Worm (Caenorhabditis elegans) whole organism, L4 larva: Measurements from ENCODE around the gene C52A10.3.

Experiments
- F10B5.3 ChIP-seq: sonication (generic microtip); optimal IDR thresholded peaks from 2 replicates; lab custom pipeline; 2016; ENCODE audit warnings: mild to moderate bottlenecking, missing genetic modification characterization, missing compliant biosample characterization
- F37D6.2 ChIP-seq: sonication (generic microtip); optimal IDR thresholded peaks from 2 replicates; lab custom pipeline; 2016; ENCODE audit warnings: mild to moderate bottlenecking, missing genetic modification characterization, missing compliant biosample characterization
- F44E2.7 ChIP-seq: fragments of 200-800 bp; sonication (Bioruptor generic); IDR thresholded peaks from 2 replicates; pipeline ENCODE4 v2.1.2; 2022; ENCODE audit warnings: missing genetic modification characterization, missing compliant biosample characterization
- ZK546.5 ChIP-seq, 2 experiments: sonication (generic microtip); optimal IDR thresholded peaks; 2 replicates each; lab custom pipeline; 2017; ENCODE audit warnings: missing biosample characterization in 2 of 2, missing genetic modification characterization in 2 of 2
- aha-1 ChIP-seq: fragments of 150-350 bp; peaks from one replicate; lab custom pipeline; 2014; ENCODE audit warnings: missing biosample characterization, missing genetic modification characterization
- aly-2 ChIP-seq: sonication (generic microtip); optimal IDR thresholded peaks from 2 replicates; lab custom pipeline; 2018; ENCODE audit warnings: missing biosample characterization, missing genetic modification characterization
- ama-1 ChIP-seq: fragments of 150-350 bp; optimal IDR thresholded peaks from 2 replicates; lab custom pipeline; 2014; ENCODE audit warnings: inconsistent platforms, mixed read lengths
- attf-4 ChIP-seq: sonication (generic microtip); optimal IDR thresholded peaks from 3 replicates; lab custom pipeline; 2017; ENCODE audit warnings: missing biosample characterization, missing genetic modification characterization
- ceh-82 ChIP-seq: sonication (generic microtip); optimal IDR thresholded peaks from 2 replicates; lab custom pipeline; 2017; ENCODE audit warnings: missing biosample characterization, missing genetic modification characterization
- ces-1 ChIP-seq: fragments of 150-350 bp; sonication (generic microtip); optimal IDR thresholded peaks from 4 replicates; lab custom pipeline; 2014; ENCODE audit warnings: missing biosample characterization, missing genetic modification reagents, missing genetic modification characterization
- daf-19 ChIP-seq: fragments of 200-800 bp; sonication (Bioruptor generic); conservative IDR thresholded peaks from 2 replicates; pipeline ENCODE4 v1.3.6; 2022; ENCODE audit warnings: missing genetic modification characterization, missing compliant biosample characterization
- daf-8 ChIP-seq: fragments of 200-800 bp; sonication (Bioruptor generic); IDR thresholded peaks from 2 replicates; pipeline ENCODE4 v1.3.6; 2022; ENCODE audit warnings: missing genetic modification characterization, missing compliant biosample characterization
- dmd-6 ChIP-seq: fragments of 200-800 bp; sonication (Bioruptor generic); IDR thresholded peaks from 2 replicates; pipeline ENCODE4 v1.3.6; 2022; ENCODE audit warnings: missing genetic modification reagents, missing genetic modification characterization, missing compliant biosample characterization
- dmd-9 ChIP-seq: fragments of 200-800 bp; sonication (Bioruptor generic); IDR thresholded peaks from 2 replicates; pipeline ENCODE4 v1.3.6; 2022; ENCODE audit warnings: missing genetic modification reagents, missing genetic modification characterization, missing compliant biosample characterization
- duxl-1 ChIP-seq: sonication (generic microtip); optimal IDR thresholded peaks from 2 replicates; lab custom pipeline; 2016; ENCODE audit warnings: mild to moderate bottlenecking, missing genetic modification characterization, moderate library complexity, missing compliant biosample characterization; ENCODE audit not compliant: poor library complexity
- dve-1 ChIP-seq: sonication (generic microtip); optimal IDR thresholded peaks from 2 replicates; lab custom pipeline; 2017; ENCODE audit warnings: antibody characterized with exemption, mild to moderate bottlenecking, missing genetic modification characterization, missing compliant biosample characterization; ENCODE audit not compliant: insufficient read depth
- egl-43 ChIP-seq: fragments of 200-800 bp; sonication (Bioruptor generic); IDR thresholded peaks from 2 replicates; pipeline ENCODE4 v1.3.6; 2022; ENCODE audit warnings: missing genetic modification reagents, missing genetic modification characterization, missing compliant biosample characterization
- gei-8 ChIP-seq: fragments of 200-800 bp; sonication (Bioruptor generic); optimal IDR thresholded peaks from 2 replicates; lab custom pipeline; 2018; ENCODE audit warnings: mild to moderate bottlenecking, missing genetic modification characterization, missing compliant biosample characterization
- hlh-11 ChIP-seq: fragments of 200-800 bp; sonication (Bioruptor generic); optimal IDR thresholded peaks from 2 replicates; lab custom pipeline; 2018; ENCODE audit warnings: mild to moderate bottlenecking, missing genetic modification characterization, missing compliant biosample characterization
- hlh-30 ChIP-seq: sonication (generic microtip); optimal IDR thresholded peaks from 2 replicates; lab custom pipeline; 2017; ENCODE audit warnings: antibody characterized with exemption, mild to moderate bottlenecking, missing genetic modification characterization, missing compliant biosample characterization; ENCODE audit not compliant: insufficient read depth
- jun-1 ChIP-seq: fragments of 150-350 bp; optimal IDR thresholded peaks from 2 replicates; lab custom pipeline; 2014; ENCODE audit warnings: missing biosample characterization, missing genetic modification reagents, missing genetic modification characterization
- lim-7 ChIP-seq: fragments of 200-800 bp; sonication (Bioruptor generic); IDR thresholded peaks from 2 replicates; pipeline ENCODE4 v1.3.6; 2022; ENCODE audit warnings: missing genetic modification characterization, missing compliant biosample characterization
- lin-1 ChIP-seq: fragments of 200-800 bp; sonication (Bioruptor generic); IDR thresholded peaks from 2 replicates; pipeline ENCODE4 v1.3.6; 2022; ENCODE audit warnings: missing genetic modification reagents, missing genetic modification characterization, missing compliant biosample characterization
- lin-13 ChIP-seq: fragments of 150-350 bp; optimal IDR thresholded peaks from 2 replicates; lab custom pipeline; 2014; ENCODE audit warnings: missing biosample characterization, missing genetic modification reagents, missing genetic modification characterization
- mdl-1 ChIP-seq, 2 experiments: fragments of 150-350 bp in 1 of 2; sonication (generic microtip) in 1 of 2; optimal IDR thresholded peaks; 2 replicates each; lab custom pipeline; 2014 to 2017; ENCODE audit warnings: missing biosample characterization in 2 of 2, missing genetic modification characterization in 2 of 2
- mdt-29 ChIP-seq: fragments of 200-800 bp; sonication (Bioruptor generic); IDR thresholded peaks from 2 replicates; pipeline ENCODE4 v1.3.6; 2022; ENCODE audit warnings: missing genetic modification reagents, missing genetic modification characterization, missing compliant biosample characterization
- mes-2 ChIP-seq: sonication (generic microtip); optimal IDR thresholded peaks from 2 replicates; lab custom pipeline; 2016; ENCODE audit warnings: missing genotype, mild to moderate bottlenecking, missing genetic modification characterization, missing compliant biosample characterization; ENCODE audit not compliant: poor library complexity, severe bottlenecking
- nhr-10 ChIP-seq: fragments of 150-350 bp; optimal IDR thresholded peaks from 2 replicates; lab custom pipeline; 2014; ENCODE audit warnings: missing biosample characterization, missing genetic modification characterization
- nhr-25 ChIP-seq: sonication (generic microtip); optimal IDR thresholded peaks from 2 replicates; lab custom pipeline; 2017; ENCODE audit warnings: missing genetic modification characterization, mild to moderate bottlenecking, missing compliant biosample characterization, antibody characterized with exemption, moderate library complexity, borderline replicate concordance; ENCODE audit not compliant: insufficient read depth
- nhr-42 ChIP-seq: fragments of 200-800 bp; sonication (Bioruptor generic); IDR thresholded peaks from 2 replicates; pipeline ENCODE4 v1.3.6; 2022; ENCODE audit warnings: missing genetic modification characterization, missing compliant biosample characterization
- pha-4 ChIP-seq, 2 experiments: fragments of 150-350 bp in 1 of 2; fragments of 200-800 bp in 1 of 2; sonication (Bioruptor generic) in 1 of 2; IDR thresholded peaks in 1 of 2; optimal IDR thresholded peaks in 1 of 2; 2 replicates each; pipeline versions ENCODE4 v1.3.6 to Lab custom; 2014 to 2022; ENCODE audit warnings: missing genetic modification characterization in 2 of 2, missing genetic modification reagents in 2 of 2, missing biosample characterization in 1 of 2, missing compliant biosample characterization in 1 of 2
- spr-1 ChIP-seq: sonication (generic microtip); optimal IDR thresholded peaks from 2 replicates; lab custom pipeline; 2016; ENCODE audit warnings: mild to moderate bottlenecking, missing genetic modification characterization, missing compliant biosample characterization
- unc-130 ChIP-seq: sonication (generic microtip); optimal IDR thresholded peaks from 2 replicates; lab custom pipeline; 2016; ENCODE audit warnings: missing genetic modification reagents, missing genetic modification characterization, missing compliant biosample characterization
- unc-62 ChIP-seq, 3 experiments: fragments of 150-350 bp in 1 of 3; sonication (generic microtip); optimal IDR thresholded peaks in 2 of 3; peaks in 1 of 3; 1 replicate in 1 of 3; 2 replicates in 2 of 3; lab custom pipeline; 2014 to 2017; ENCODE audit warnings: missing biosample characterization in 3 of 3, missing genetic modification characterization in 3 of 3, missing genetic modification reagents in 3 of 3, missing genotype in 1 of 3
- zfp-2 ChIP-seq: sonication (generic microtip); optimal IDR thresholded peaks from 2 replicates; lab custom pipeline; 2016; ENCODE audit warnings: mild to moderate bottlenecking, missing genetic modification characterization, missing compliant biosample characterization
- zip-11 ChIP-seq: fragments of 200-800 bp; sonication (Bioruptor generic); IDR thresholded peaks from 2 replicates; pipeline ENCODE4 v1.3.6; 2022; ENCODE audit warnings: missing genetic modification characterization, missing compliant biosample characterization

The C52A10.3 gene

ce11 chrV:5274974-5275373 lies 35.7 kb upstream of the C52A10.3 start (continued):
- TF ChIP-seq mdl-1 (tag; optimal IDR thresholded peaks at IDR 0.05; lab: Kevin White, UChicago) (peak in 1 of 2 experiments; percentile 34), egl-43 (GFP tag; lab: Robert Waterston, UW) (peak; percentile 62; the same call in 1 of the 2 replicates), mdt-29 (GFP tag; lab: Robert Waterston, UW) (no peak), spr-1 (tag; lab: Kevin White, UChicago) (no peak), nhr-25 (no peak), duxl-1 (peak; percentile 30), daf-19 (GFP tag; lab: Robert Waterston, UW) (no peak), F37D6.2 (tag; lab: Kevin White, UChicago) (peak; percentile 25), aly-2 (tag; lab: Kevin White, UChicago) (no peak), pha-4 (GFP tag; IDR thresholded peaks at IDR 0.05; lab: Robert Waterston, UW) (no peak), pha-4 (tag; optimal IDR thresholded peaks at IDR 0.05; lab: Kevin White, UChicago) (no peak), dmd-9 (GFP tag; lab: Robert Waterston, UW) (no peak), attf-4 (tag; lab: Kevin White, UChicago) (no peak), F44E2.7 (GFP tag; lab: Robert Waterston, UW) (no peak), nhr-42 (GFP tag; lab: Robert Waterston, UW) (no peak), ceh-82 (no peak), lin-1 (GFP tag; lab: Robert Waterston, UW) (no peak), ces-1 (GFP tag; lab: Kevin White, UChicago) (no peak), hlh-11 (peak; percentile 36), dve-1 (tag; lab: Kevin White, UChicago) (no peak), zfp-2 (tag; lab: Kevin White, UChicago) (no peak), daf-8 (GFP tag; lab: Robert Waterston, UW) (no peak), nhr-10 (no peak), hlh-30 (peak; percentile 61), unc-130 (GFP tag; lab: Kevin White, UChicago) (no peak), mes-2 (peak; percentile 70), unc-62 (GFP tag; optimal IDR thresholded peaks at IDR 0.05 in 1 of 2; lab: Kevin White, UChicago) (no peak), unc-62 (tag; optimal IDR thresholded peaks at IDR 0.05; lab: Kevin White, UChicago) (no peak), ZK546.5 (tag; optimal IDR thresholded peaks at IDR 0.05; lab: Kevin White, UChicago) (no peak), zip-11 (no peak), dmd-6 (GFP tag; lab: Robert Waterston, UW) (0 out of 2 replicates have a peak, but pooled peaks have one; percentile 37), jun-1 (tag; lab: Kevin White, UChicago) (no peak), ama-1 (no peak)

- TF ChIP-seq aha-1 (tag; lab: Kevin White, UChicago) = no peak
- TF ChIP-seq lim-7 (GFP tag; lab: Robert Waterston, UW) = no peak
- TF ChIP-seq lin-13 (GFP tag; lab: Kevin White, UChicago) = no peak
- TF ChIP-seq lin-1 (GFP tag; lab: Robert Waterston, UW) = no peak
- TF ChIP-seq F10B5.3 (tag; lab: Kevin White, UChicago) = no peak
- TF ChIP-seq gei-8 (GFP tag; lab: Kevin White, UChicago) = no peak
- TF ChIP-seq, all 104 proteins: peak for 0
These were observed 34.5 kb upstream of the C52A10.3 start, which contains the start of gene natc-2 for ce11 chrV:5273770-5274169. natc-2 (plus strand) TSS chrV:5274070.

- TF ChIP-seq dve-1 (tag; lab: Kevin White, UChicago) (peak; percentile 31), unc-62 (GFP tag; optimal IDR thresholded peaks at IDR 0.05 in 1 of 2; lab: Kevin White, UChicago) (peak in 1 of 2 experiments; percentile 44), unc-62 (tag; optimal IDR thresholded peaks at IDR 0.05; lab: Kevin White, UChicago) (no peak), F37D6.2 (tag; lab: Kevin White, UChicago) (no peak)
These were observed 33.9 kb upstream of the C52A10.3 start for ce11 chrV:5273241-5273640.
